Worm (Caenorhabditis elegans) whole organism, L4 larva: ENCODE measurements around the gene col-129.

Experiments used
- F10B5.3 ChIP-seq: sonication (generic microtip); optimal IDR thresholded peaks from 2 replicates; lab custom pipeline; 2016; ENCODE audit warnings: mild to moderate bottlenecking, missing genetic modification characterization, missing compliant biosample characterization
- F44E2.7 ChIP-seq: fragments of 200-800 bp; sonication (Bioruptor generic); IDR thresholded peaks from 2 replicates; pipeline ENCODE4 v2.1.2; 2022; ENCODE audit warnings: missing genetic modification characterization, missing compliant biosample characterization
- F49E8.2 ChIP-seq: sonication (generic microtip); optimal IDR thresholded peaks from 2 replicates; lab custom pipeline; 2016; ENCODE audit warnings: missing compliant biosample characterization, mild to moderate bottlenecking, missing genetic modification characterization, borderline replicate concordance
- R02D3.7 ChIP-seq: fragments of 150-350 bp; sonication (generic microtip); optimal IDR thresholded peaks from 3 replicates; lab custom pipeline; 2014; ENCODE audit warnings: missing biosample characterization, missing genetic modification characterization
- T20F7.1 ChIP-seq: fragments of 200-800 bp; sonication (Bioruptor generic); optimal IDR thresholded peaks from 2 replicates; lab custom pipeline; 2018; ENCODE audit warnings: mild to moderate bottlenecking, missing genetic modification characterization, missing compliant biosample characterization
- Y48G9A.11 ChIP-seq: fragments of 200-800 bp; sonication (Bioruptor generic); IDR thresholded peaks from 2 replicates; pipeline ENCODE4 v1.3.6; 2022; ENCODE audit warnings: missing genetic modification reagents, missing genetic modification characterization, missing compliant biosample characterization
- Y5F2A.4 ChIP-seq: fragments of 200-800 bp; sonication (Bioruptor generic); optimal IDR thresholded peaks from 2 replicates; lab custom pipeline; 2018; ENCODE audit warnings: mild to moderate bottlenecking, missing genetic modification characterization, missing compliant biosample characterization
- ama-1 ChIP-seq: fragments of 150-350 bp; optimal IDR thresholded peaks from 2 replicates; lab custom pipeline; 2014; ENCODE audit warnings: inconsistent platforms, mixed read lengths
- arid-1 ChIP-seq: fragments of 200-800 bp; sonication (Bioruptor generic); conservative IDR thresholded peaks from 2 replicates; pipeline ENCODE4 v1.3.6; 2022; ENCODE audit warnings: missing genetic modification reagents, missing genetic modification characterization, missing compliant biosample characterization
- ceh-20 ChIP-seq: fragments of 200-800 bp; sonication (Bioruptor generic); IDR thresholded peaks from 2 replicates; pipeline ENCODE4 v1.3.6; 2022; ENCODE audit warnings: missing genetic modification reagents, missing genetic modification characterization, missing compliant biosample characterization
- ceh-28 ChIP-seq: fragments of 150-350 bp; optimal IDR thresholded peaks from 2 replicates; lab custom pipeline; 2014; ENCODE audit warnings: missing biosample characterization, missing genetic modification reagents, missing genetic modification characterization
- ceh-32 ChIP-seq: sonication (generic microtip); optimal IDR thresholded peaks from 2 replicates; lab custom pipeline; 2016; ENCODE audit warnings: mild to moderate bottlenecking, missing genetic modification characterization, missing compliant biosample characterization; ENCODE audit not compliant: poor library complexity
- ceh-44 ChIP-seq: fragments of 200-800 bp; sonication (Bioruptor generic); IDR thresholded peaks from 2 replicates; pipeline ENCODE4 v1.3.6; 2022; ENCODE audit warnings: missing genetic modification reagents, missing genetic modification characterization, missing compliant biosample characterization
- ceh-62 ChIP-seq: sonication (generic microtip); optimal IDR thresholded peaks from 2 replicates; lab custom pipeline; 2017; ENCODE audit warnings: missing biosample characterization, missing genetic modification characterization
- ces-1 ChIP-seq: fragments of 150-350 bp; sonication (generic microtip); optimal IDR thresholded peaks from 4 replicates; lab custom pipeline; 2014; ENCODE audit warnings: missing biosample characterization, missing genetic modification reagents, missing genetic modification characterization
- daf-12 ChIP-seq: fragments of 150-350 bp; optimal IDR thresholded peaks from 2 replicates; lab custom pipeline; 2014; ENCODE audit warnings: missing biosample characterization, missing genetic modification reagents, missing genetic modification characterization
- dmd-8 ChIP-seq: fragments of 200-800 bp; sonication (Bioruptor generic); IDR thresholded peaks from 2 replicates; pipeline ENCODE4 v1.3.6; 2022; ENCODE audit warnings: missing genetic modification characterization, missing compliant biosample characterization
- dmd-9 ChIP-seq: fragments of 200-800 bp; sonication (Bioruptor generic); IDR thresholded peaks from 2 replicates; pipeline ENCODE4 v1.3.6; 2022; ENCODE audit warnings: missing genetic modification reagents, missing genetic modification characterization, missing compliant biosample characterization
- dpl-1 ChIP-seq: fragments of 150-350 bp; optimal IDR thresholded peaks from 2 replicates; lab custom pipeline; 2014; ENCODE audit warnings: missing biosample characterization, missing genetic modification reagents, missing genetic modification characterization
- egl-43 ChIP-seq: fragments of 200-800 bp; sonication (Bioruptor generic); IDR thresholded peaks from 2 replicates; pipeline ENCODE4 v1.3.6; 2022; ENCODE audit warnings: missing genetic modification reagents, missing genetic modification characterization, missing compliant biosample characterization
- fkh-10 ChIP-seq: fragments of 150-350 bp; optimal IDR thresholded peaks from 2 replicates; lab custom pipeline; 2014; ENCODE audit warnings: missing biosample characterization, missing genetic modification reagents, missing genetic modification characterization
- fos-1 ChIP-seq: fragments of 150-350 bp; optimal IDR thresholded peaks from 2 replicates; lab custom pipeline; 2014; ENCODE audit warnings: missing biosample characterization, missing genetic modification characterization
- gei-8 ChIP-seq: fragments of 200-800 bp; sonication (Bioruptor generic); optimal IDR thresholded peaks from 2 replicates; lab custom pipeline; 2018; ENCODE audit warnings: mild to moderate bottlenecking, missing genetic modification characterization, missing compliant biosample characterization
- hif-1 ChIP-seq, 2 experiments: sonication (generic microtip); optimal IDR thresholded peaks; 2 replicates each; lab custom pipeline; 2016 to 2017; ENCODE audit warnings: missing compliant biosample characterization in 2 of 2, missing genetic modification characterization in 2 of 2, missing genetic modification reagents in 2 of 2, missing genotype in 2 of 2, mild to moderate bottlenecking in 1 of 2
- hlh-11 ChIP-seq: fragments of 200-800 bp; sonication (Bioruptor generic); optimal IDR thresholded peaks from 2 replicates; lab custom pipeline; 2018; ENCODE audit warnings: mild to moderate bottlenecking, missing genetic modification characterization, missing compliant biosample characterization
- lim-7 ChIP-seq: fragments of 200-800 bp; sonication (Bioruptor generic); IDR thresholded peaks from 2 replicates; pipeline ENCODE4 v1.3.6; 2022; ENCODE audit warnings: missing genetic modification characterization, missing compliant biosample characterization
- lin-1 ChIP-seq: fragments of 200-800 bp; sonication (Bioruptor generic); IDR thresholded peaks from 2 replicates; pipeline ENCODE4 v1.3.6; 2022; ENCODE audit warnings: missing genetic modification reagents, missing genetic modification characterization, missing compliant biosample characterization
- lin-15B ChIP-seq: fragments of 150-350 bp; sonication (generic microtip); optimal IDR thresholded peaks from 3 replicates; lab custom pipeline; 2014; ENCODE audit warnings: missing biosample characterization, missing genetic modification characterization
- lin-39 ChIP-seq: fragments of 150-350 bp; optimal IDR thresholded peaks from 2 replicates; lab custom pipeline; 2014; ENCODE audit warnings: missing biosample characterization, missing genetic modification reagents, missing genetic modification characterization
- lsy-2 ChIP-seq, 2 experiments: fragments of 150-350 bp in 1 of 2; sonication (generic microtip) in 1 of 2; optimal IDR thresholded peaks; 2 replicates each; lab custom pipeline; 2014 to 2017; ENCODE audit warnings: missing biosample characterization in 2 of 2, missing genetic modification characterization in 2 of 2
- mdl-1 ChIP-seq, 2 experiments: fragments of 150-350 bp in 1 of 2; sonication (generic microtip) in 1 of 2; optimal IDR thresholded peaks; 2 replicates each; lab custom pipeline; 2014 to 2017; ENCODE audit warnings: missing biosample characterization in 2 of 2, missing genetic modification characterization in 2 of 2
- mes-2 ChIP-seq: sonication (generic microtip); optimal IDR thresholded peaks from 2 replicates; lab custom pipeline; 2016; ENCODE audit warnings: missing genotype, mild to moderate bottlenecking, missing genetic modification characterization, missing compliant biosample characterization; ENCODE audit not compliant: poor library complexity, severe bottlenecking
- mxl-3 ChIP-seq: fragments of 200-800 bp; sonication (Bioruptor generic); optimal IDR thresholded peaks from 2 replicates; lab custom pipeline; 2018; ENCODE audit warnings: mild to moderate bottlenecking, missing genetic modification characterization, missing compliant biosample characterization
- nhr-102 ChIP-seq: sonication (generic microtip); optimal IDR thresholded peaks from 2 replicates; lab custom pipeline; 2016; ENCODE audit warnings: mild to moderate bottlenecking, missing genetic modification characterization, moderate library complexity, missing compliant biosample characterization
- nhr-11 ChIP-seq: fragments of 150-350 bp; optimal IDR thresholded peaks from 2 replicates; lab custom pipeline; 2014; ENCODE audit warnings: missing biosample characterization, missing genetic modification characterization
- pha-4 ChIP-seq, 2 experiments: fragments of 150-350 bp in 1 of 2; fragments of 200-800 bp in 1 of 2; sonication (Bioruptor generic) in 1 of 2; IDR thresholded peaks in 1 of 2; optimal IDR thresholded peaks in 1 of 2; 2 replicates each; pipeline versions ENCODE4 v1.3.6 to Lab custom; 2014 to 2022; ENCODE audit warnings: missing genetic modification characterization in 2 of 2, missing genetic modification reagents in 2 of 2, missing biosample characterization in 1 of 2, missing compliant biosample characterization in 1 of 2
- pqm-1 ChIP-seq: sonication (generic microtip); optimal IDR thresholded peaks from 2 replicates; lab custom pipeline; 2017; ENCODE audit warnings: missing biosample characterization, missing genetic modification characterization
- set-16 ChIP-seq: fragments of 200-800 bp; sonication (Bioruptor generic); IDR thresholded peaks from 2 replicates; pipeline ENCODE4 v1.3.6; 2022; ENCODE audit warnings: missing genetic modification reagents, missing genetic modification characterization, missing compliant biosample characterization
- snpc-1.2 ChIP-seq: fragments of 200-800 bp; sonication (Bioruptor generic); IDR thresholded peaks from 2 replicates; pipeline ENCODE4 v1.3.6; 2022; ENCODE audit warnings: missing genetic modification reagents, missing genetic modification characterization, missing compliant biosample characterization
- spr-3 ChIP-seq: fragments of 200-800 bp; sonication (Bioruptor generic); optimal IDR thresholded peaks from 2 replicates; lab custom pipeline; 2018; ENCODE audit warnings: mild to moderate bottlenecking, missing genetic modification characterization, missing compliant biosample characterization
- tra-1 ChIP-seq: fragments of 200-800 bp; sonication (Bioruptor generic); IDR thresholded peaks from 2 replicates; pipeline ENCODE4 v1.3.6; 2022; ENCODE audit warnings: missing genetic modification reagents, missing genetic modification characterization, missing compliant biosample characterization
- vab-7 ChIP-seq: fragments of 200-800 bp; sonication (Bioruptor generic); IDR thresholded peaks from 2 replicates; pipeline ENCODE4 v1.3.6; 2022; ENCODE audit warnings: missing genetic modification reagents, missing genetic modification characterization, missing compliant biosample characterization
- zfp-2 ChIP-seq: sonication (generic microtip); optimal IDR thresholded peaks from 2 replicates; lab custom pipeline; 2016; ENCODE audit warnings: mild to moderate bottlenecking, missing genetic modification characterization, missing compliant biosample characterization
- ztf-7 ChIP-seq: fragments of 150-350 bp; optimal IDR thresholded peaks from 2 replicates; lab custom pipeline; 2014; ENCODE audit warnings: missing biosample characterization, missing genetic modification characterization

The col-129 gene

ce11 chrIV:12113056-12113455 lies 2.8 kb upstream of the col-129 start (continued):
- TF ChIP-seq R02D3.7 (tag; lab: Kevin White, UChicago) = no peak
- no peak for TF ChIP-seq F44E2.7
- TF ChIP-seq lim-7 (GFP tag; lab: Robert Waterston, UW) = no peak
- no peak for TF ChIP-seq lin-15B (tag; lab: Kevin White, UChicago)
- TF ChIP-seq spr-3 (GFP tag; lab: Kevin White, UChicago) = no peak

- TF ChIP-seq mxl-3 (GFP tag; lab: Kevin White, UChicago) = no peak
- TF ChIP-seq dmd-9 (GFP tag; lab: Robert Waterston, UW) = no peak
- TF ChIP-seq ceh-62 = no peak
- no peak for TF ChIP-seq Y5F2A.4 (GFP tag; lab: Kevin White, UChicago)
- no peak for TF ChIP-seq fos-1 (tag; lab: Kevin White, UChicago)
- TF ChIP-seq ceh-28 (tag; lab: Kevin White, UChicago) = no peak
- TF ChIP-seq F10B5.3 (tag; lab: Kevin White, UChicago) = no peak
- TF ChIP-seq hlh-11 (tag; lab: Kevin White, UChicago) = no peak
- TF ChIP-seq hif-1 (tag; optimal IDR thresholded peaks at IDR 0.05; lab: Kevin White, UChicago) = no peak
- no peak for TF ChIP-seq pqm-1 (tag; lab: Kevin White, UChicago)
Observed at ce11 chrIV:12111477-12111876, 1.2 kb upstream of the col-129 start, which contains the start of gene dlc-2. TSS of gene dlc-2 (minus strand) at chrIV:12111577.

ce11 chrIV:12109743-12110142 lies 496 bp downstream of the col-129 start:
- TF ChIP-seq dmd-8 (no peak), tra-1 (GFP tag; lab: Robert Waterston, UW) (0 out of 2 replicates have a peak, but pooled peaks have one; percentile 19), ama-1 (no peak), mdl-1 (tag; optimal IDR thresholded peaks at IDR 0.05; lab: Kevin White, UChicago) (no peak), lim-7 (GFP tag; lab: Robert Waterston, UW) (no peak)

DNA sequence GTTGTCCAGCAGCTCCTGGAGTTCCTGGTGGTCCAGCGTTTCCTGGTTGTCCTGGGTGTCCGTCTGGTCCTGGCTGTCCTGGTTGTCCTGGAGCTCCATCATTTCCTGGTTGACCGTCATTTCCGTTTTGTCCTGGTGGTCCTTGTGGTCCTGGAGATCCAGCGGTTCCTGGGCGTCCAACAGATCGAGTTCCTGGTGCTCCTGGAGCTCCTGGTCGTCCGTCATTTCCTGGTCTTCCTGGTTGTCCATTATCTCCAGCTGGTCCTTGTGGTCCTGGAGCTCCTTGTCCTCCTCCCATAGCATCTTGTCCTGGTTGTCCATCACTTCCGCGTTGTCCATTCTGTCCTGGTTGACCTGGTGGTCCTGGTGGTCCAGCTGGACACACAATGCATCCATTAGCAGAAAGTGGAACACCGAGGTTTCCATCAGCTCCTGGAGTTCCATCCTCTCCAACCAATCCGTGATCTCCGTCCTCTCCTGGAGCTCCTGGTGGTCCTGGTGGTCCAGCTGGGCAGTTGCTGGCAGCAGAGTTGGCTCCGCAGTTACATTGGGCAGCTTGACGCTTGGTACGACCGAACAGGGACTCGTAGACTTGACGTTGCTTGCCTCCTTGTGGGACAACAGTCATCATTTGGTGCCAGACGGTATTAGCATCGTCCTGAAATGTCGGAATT lies 1.1 kb downstream of the col-129 start:
- TF ChIP-seq ceh-20 (GFP tag; lab: Robert Waterston, UW) = no peak
- peak; percentile 27 for TF ChIP-seq gei-8 (GFP tag; lab: Kevin White, UChicago)
- TF ChIP-seq pha-4 (GFP tag; IDR thresholded peaks at IDR 0.05; lab: Robert Waterston, UW) = no peak
- no peak for TF ChIP-seq pha-4 (tag; optimal IDR thresholded peaks at IDR 0.05; lab: Kevin White, UChicago)
- TF ChIP-seq arid-1 (GFP tag; lab: Robert Waterston, UW) = no peak
- TF ChIP-seq ces-1 (GFP tag; lab: Kevin White, UChicago) = no peak
- no peak for TF ChIP-seq nhr-102 (tag; lab: Kevin White, UChicago)
- TF ChIP-seq Y48G9A.11 (GFP tag; lab: Robert Waterston, UW) = no peak
- no peak for TF ChIP-seq ceh-44 (GFP tag; lab: Robert Waterston, UW)
- TF ChIP-seq hif-1 (tag; optimal IDR thresholded peaks at IDR 0.05; lab: Kevin White, UChicago) = no peak
- no peak for TF ChIP-seq fkh-10 (GFP tag; lab: Kevin White, UChicago)
- TF ChIP-seq daf-12 (tag; lab: Kevin White, UChicago) = no peak
- TF ChIP-seq lin-1 (GFP tag; lab: Robert Waterston, UW) = no peak
- no peak for TF ChIP-seq vab-7 (GFP tag; lab: Robert Waterston, UW)
- no peak for TF ChIP-seq zfp-2 (tag; lab: Kevin White, UChicago)
- TF ChIP-seq snpc-1.2 = no peak
- no peak for TF ChIP-seq ceh-32 (tag; lab: Kevin White, UChicago)
- TF ChIP-seq set-16 (GFP tag; lab: Robert Waterston, UW) = peak; percentile 82
- no peak for TF ChIP-seq T20F7.1 (GFP tag; lab: Kevin White, UChicago)
- TF ChIP-seq lin-39 (tag; lab: Kevin White, UChicago) = no peak
- peak; percentile 49; the same call in 1 of the 2 replicates for TF ChIP-seq egl-43
- TF ChIP-seq mes-2 (tag; lab: Kevin White, UChicago) = no peak
- no peak for TF ChIP-seq lim-7 (GFP tag; lab: Robert Waterston, UW)
- TF ChIP-seq dpl-1 (GFP tag; lab: Kevin White, UChicago) = no peak
- TF ChIP-seq ztf-7 = no peak
- no peak for TF ChIP-seq lsy-2 (tag; optimal IDR thresholded peaks at IDR 0.05; lab: Kevin White, UChicago)
- TF ChIP-seq tra-1 (GFP tag; lab: Robert Waterston, UW) = 0 out of 2 replicates have a peak, but pooled peaks have one; percentile 20
- TF ChIP-seq F49E8.2 (tag; lab: Kevin White, UChicago) = no peak
- peak; percentile 3 for TF ChIP-seq hlh-11 (tag; lab: Kevin White, UChicago)
- TF ChIP-seq nhr-11 (tag; lab: Kevin White, UChicago) = no peak
